Worm (Caenorhabditis elegans): ENCODE data around the gene srx-63.

DNA sequence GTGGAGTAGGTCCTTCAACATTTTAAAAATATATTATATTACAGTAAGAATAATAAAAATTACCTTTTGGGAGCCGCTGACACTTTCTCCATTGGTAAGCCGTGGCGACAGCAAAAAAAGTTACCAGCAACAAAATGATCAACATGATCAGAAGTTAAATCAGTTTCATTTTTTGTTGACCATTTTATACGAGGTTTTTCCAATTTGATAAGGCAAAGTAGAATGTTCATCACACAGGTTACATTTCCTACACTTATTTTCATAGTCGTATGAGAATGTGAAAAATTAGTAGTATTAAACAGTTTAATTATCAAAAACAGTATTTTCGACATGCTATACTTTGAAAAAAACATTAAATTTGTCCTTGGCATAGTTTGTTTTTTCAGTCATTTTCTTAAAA, 41.4 kb downstream of the srx-63 start, which contains the start of gene cyp-34A10:
- no peak for TF ChIP-seq snpc-4 (tag; optimal IDR thresholded peaks at IDR 0.05)
- no peak for TF ChIP-seq unc-62 (GFP tag; optimal IDR thresholded peaks at IDR 0.05)
- no peak for TF ChIP-seq fkh-10 (GFP tag; optimal IDR thresholded peaks at IDR 0.05)
- no peak for TF ChIP-seq ztf-11 (tag; optimal IDR thresholded peaks at IDR 0.05)
- no peak for TF ChIP-seq nhr-28 (tag; optimal IDR thresholded peaks at IDR 0.05)
- no peak for TF ChIP-seq nhr-43 (tag; optimal IDR thresholded peaks at IDR 0.05; ENCODE audit: poor library complexity, severe bottlenecking)
- TF ChIP-seq ceh-28 (tag; optimal IDR thresholded peaks at IDR 0.05), result no peak
- TF ChIP-seq eor-1 (tag; optimal IDR thresholded peaks at IDR 0.05), result no peak
- TF ChIP-seq nhr-12 (tag; optimal IDR thresholded peaks at IDR 0.05), result no peak
- no peak for TF ChIP-seq lin-15B (tag; optimal IDR thresholded peaks at IDR 0.05)
- no peak for TF ChIP-seq ZK546.5 (tag; optimal IDR thresholded peaks at IDR 0.05)
- no peak for TF ChIP-seq zag-1 (tag; optimal IDR thresholded peaks at IDR 0.05)
